Worm (Caenorhabditis elegans) whole organism, L4/young adult: ENCODE measurements around the gene frpr-18.

Source experiments
- W03F9.2 ChIP-seq: fragments of 150-350 bp; optimal IDR thresholded peaks from 2 replicates; lab custom pipeline; 2014; ENCODE audit warnings: missing biosample characterization, missing genetic modification characterization
- dao-5 ChIP-seq: sonication (generic microtip); optimal IDR thresholded peaks from 2 replicates; lab custom pipeline; 2016; ENCODE audit warnings: missing genotype, missing genetic modification characterization, moderate library complexity, missing compliant biosample characterization
- him-1 ChIP-seq: sonication (generic microtip); optimal IDR thresholded peaks from 2 replicates; lab custom pipeline; 2016; ENCODE audit warnings: missing genotype, missing genetic modification reagents, missing genetic modification characterization, missing compliant biosample characterization

- TF ChIP-seq him-1 (tag; lab: Kevin White, UChicago) (no peak), W03F9.2 (tag; lab: Kevin White, UChicago) (no peak), dao-5 (tag; lab: Kevin White, UChicago) (no peak)
Observed at ce11 chrV:6829404-6829803, 40.7 kb upstream of the frpr-18 start, which contains the start of gene col-141.
